Worm (Caenorhabditis elegans) whole organism, L4 larva: ENCODE results near the gene Y51A2D.1.

Experiments
- aly-2 ChIP-seq: sonication (generic microtip); optimal IDR thresholded peaks from 2 replicates; lab custom pipeline; 2018; ENCODE audit warnings: missing biosample characterization, missing genetic modification characterization
- sdz-12 ChIP-seq: fragments of 200-800 bp; sonication (Bioruptor generic); optimal IDR thresholded peaks from 2 replicates; lab custom pipeline; 2018; ENCODE audit warnings: mild to moderate bottlenecking, missing genetic modification characterization, missing compliant biosample characterization

- TF ChIP-seq aly-2 (tag; lab: Kevin White, UChicago) (no peak), sdz-12 (GFP tag; lab: Kevin White, UChicago) (no peak)
Observed at ce11 chrV:18516496-18516895, 7.8 kb downstream of the Y51A2D.1 start, which contains the start of gene hmit-1.1.
